Worm (Caenorhabditis elegans): ENCODE data around the gene K11H12.6.

The K11H12.6 gene

DNA sequence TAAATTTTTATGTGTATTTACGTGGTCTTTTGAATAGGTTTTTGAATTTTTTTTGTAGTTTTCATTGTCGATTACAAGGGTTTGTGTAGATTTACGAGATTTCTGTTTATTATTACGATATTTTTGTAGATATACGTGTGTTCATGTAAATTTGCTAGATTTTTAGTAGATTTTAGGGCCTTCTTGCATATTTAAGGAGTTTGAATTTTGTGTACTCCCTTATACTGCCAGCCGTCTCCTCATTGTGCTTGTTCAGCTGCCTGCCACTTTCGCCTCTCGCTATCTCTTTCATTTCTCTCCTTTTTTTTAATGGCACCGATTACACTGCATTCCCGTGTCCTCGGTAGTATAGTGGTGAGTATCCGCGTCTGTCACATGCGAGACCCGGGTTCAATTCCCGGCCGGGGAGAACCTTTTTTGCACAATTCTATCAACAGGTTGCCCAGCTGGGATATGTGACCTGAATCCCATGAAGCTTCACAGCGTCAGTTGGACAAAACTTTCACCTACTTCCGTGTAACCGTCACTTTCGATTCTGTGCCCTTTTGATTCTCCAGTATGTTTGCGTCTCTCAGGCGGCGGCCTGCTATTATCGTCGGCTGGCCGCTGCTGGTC, 15.7 kb downstream of the K11H12.6 start:
- TF ChIP-seq alr-1 (tag; optimal IDR thresholded peaks at IDR 0.05; ENCODE audit: borderline replicate concordance): no peak
- peak in 1 of 6 experiments; percentile 55 for TF ChIP-seq elt-3 (tag; optimal IDR thresholded peaks at IDR 0.05)
- no peak for TF ChIP-seq efl-3 (GFP tag; optimal IDR thresholded peaks at IDR 0.05)
- peak; percentile 64 for TF ChIP-seq C16A3.4 (tag; optimal IDR thresholded peaks at IDR 0.05)
- TF ChIP-seq zip-4 (GFP tag; optimal IDR thresholded peaks at IDR 0.05): no peak
- TF ChIP-seq lin-13 (GFP tag; optimal IDR thresholded peaks at IDR 0.05): no peak
- no peak for TF ChIP-seq ceh-8 (GFP tag; optimal IDR thresholded peaks at IDR 0.05)
- no peak for TF ChIP-seq nhr-20 (tag; optimal IDR thresholded peaks at IDR 0.05)
- TF ChIP-seq nhr-19 (GFP tag; conservative IDR thresholded peaks at IDR 0.05): peak; percentile 60
- no peak for TF ChIP-seq nhr-12 (tag; optimal IDR thresholded peaks at IDR 0.05)
- TF ChIP-seq tlp-1 (tag; optimal IDR thresholded peaks at IDR 0.05): no peak
- TF ChIP-seq mep-1 (tag; optimal IDR thresholded peaks at IDR 0.05): peak; percentile 52
- TF ChIP-seq sox-4 (tag; optimal IDR thresholded peaks at IDR 0.05): no peak
- peak; percentile 98 for TF ChIP-seq blmp-1 (tag; optimal IDR thresholded peaks at IDR 0.05)
- TF ChIP-seq nhr-47 (tag; optimal IDR thresholded peaks at IDR 0.05): no peak
- peak; percentile 41 to 70 for TF ChIP-seq lsy-2 (tag; optimal IDR thresholded peaks at IDR 0.05)
- peak; percentile 30 for TF ChIP-seq sup-37 (GFP tag; optimal IDR thresholded peaks at IDR 0.05)
- no peak for TF ChIP-seq nhr-237 (tag; optimal IDR thresholded peaks at IDR 0.05)
- no peak for TF ChIP-seq egl-27 (tag; optimal IDR thresholded peaks at IDR 0.05)
- peak; percentile 52 to 75 for TF ChIP-seq lin-35 (GFP tag; optimal IDR thresholded peaks at IDR 0.05)
- peak; percentile 35 for TF ChIP-seq nhr-77 (tag; optimal IDR thresholded peaks at IDR 0.05)
- peak; percentile 40 for TF ChIP-seq pax-3 (tag; optimal IDR thresholded peaks at IDR 0.05)
- TF ChIP-seq nhr-85 (tag): peak; percentile 70
- TF ChIP-seq pag-3 (tag; optimal IDR thresholded peaks at IDR 0.05; ENCODE audit: borderline replicate concordance, insufficient read depth): no peak
- TF ChIP-seq fkh-4 (tag; optimal IDR thresholded peaks at IDR 0.05; ENCODE audit: borderline replicate concordance): no peak
- TF ChIP-seq nhr-84 (tag; optimal IDR thresholded peaks at IDR 0.05): no peak
- no peak for TF ChIP-seq isw-1 (GFP tag; IDR thresholded peaks at IDR 0.05)
- TF ChIP-seq ceh-63 (GFP tag; optimal IDR thresholded peaks at IDR 0.05): no peak
- no peak for TF ChIP-seq ztf-4 (tag; optimal IDR thresholded peaks at IDR 0.05)
- peak; percentile 37 for TF ChIP-seq elt-2 (tag; optimal IDR thresholded peaks at IDR 0.05)
- no peak for TF ChIP-seq ces-1 (GFP tag; optimal IDR thresholded peaks at IDR 0.05)
- TF ChIP-seq zag-1 (tag; optimal IDR thresholded peaks at IDR 0.05): no peak
- no peak for TF ChIP-seq ama-1 (optimal IDR thresholded peaks at IDR 0.05)
- TF ChIP-seq ztf-11 (tag; optimal IDR thresholded peaks at IDR 0.05): no peak
- TF ChIP-seq jun-1 (tag; optimal IDR thresholded peaks at IDR 0.05): peak; percentile 24
- TF ChIP-seq lin-39 (tag; optimal IDR thresholded peaks at IDR 0.05): no peak
- TF ChIP-seq unc-98 (GFP tag; IDR thresholded peaks at IDR 0.05): no peak
- TF ChIP-seq ets-5 (GFP tag; IDR thresholded peaks at IDR 0.05): no peak
- TF ChIP-seq unc-62 (GFP tag; optimal IDR thresholded peaks at IDR 0.05): no peak
- peak; percentile 60 for TF ChIP-seq swsn-7 (tag; optimal IDR thresholded peaks at IDR 0.05)
- TF ChIP-seq dsc-1 (tag; optimal IDR thresholded peaks at IDR 0.05): peak; percentile 74
- TF ChIP-seq hpl-2 (GFP tag; optimal IDR thresholded peaks at IDR 0.05): no peak
- TF ChIP-seq snu-23 (GFP tag; optimal IDR thresholded peaks at IDR 0.05): peak; percentile 80
- peak in 1 of 2 experiments; percentile 42 for TF ChIP-seq efl-1 (optimal IDR thresholded peaks at IDR 0.05)
- peak; percentile 49 to 96 for TF ChIP-seq efl-1 (GFP tag; optimal IDR thresholded peaks at IDR 0.05 in 1 of 2)
- TF ChIP-seq fkh-8 (tag; optimal IDR thresholded peaks at IDR 0.05): peak; percentile 75
- no peak for TF ChIP-seq lin-15B (tag; optimal IDR thresholded peaks at IDR 0.05)
- no peak for TF ChIP-seq nhr-76 (tag; optimal IDR thresholded peaks at IDR 0.05)
- no peak for TF ChIP-seq vab-15 (tag; optimal IDR thresholded peaks at IDR 0.05)
- TF ChIP-seq ceh-88 (GFP tag; IDR thresholded peaks at IDR 0.05): 0 out of 2 replicates have a peak, but pooled peaks have one; percentile 9
- TF ChIP-seq dpl-1 (GFP tag; optimal IDR thresholded peaks at IDR 0.05): peak in 2 of 3 experiments; percentile 34 to 63
- TF ChIP-seq nhr-90 (tag; optimal IDR thresholded peaks at IDR 0.05; ENCODE audit: poor library complexity): peak; percentile 74
